Fruit fly (Drosophila melanogaster) whole organism, embryonic: ENCODE results near the gene senju.

Experiments
- Lpt ChIP-seq: fragments of >200 bp; optimal IDR thresholded peaks from 2 replicates; lab custom pipeline; 2018; ENCODE audit warnings: missing biosample characterization, missing genetic modification characterization
- Max ChIP-seq: fragments of 200-800 bp; sonication (Bioruptor generic); optimal IDR thresholded peaks from 2 replicates; lab custom pipeline; 2016; ENCODE audit warnings: missing biosample characterization, mild to moderate bottlenecking, missing genetic modification characterization
- Rx ChIP-seq: fragments of 200-800 bp; sonication (Bioruptor generic); IDR thresholded peaks from 2 replicates; pipeline ENCODE4 v1.3.6; 2022; ENCODE audit warnings: missing biosample characterization, missing genetic modification characterization
- mam ChIP-seq: fragments of 200-800 bp; sonication (Bioruptor generic); optimal IDR thresholded peaks from 3 replicates; lab custom pipeline; 2016; ENCODE audit warnings: missing biosample characterization, missing genetic modification characterization
- nerfin-2 ChIP-seq: fragments of 200-800 bp; sonication (Bioruptor generic); IDR thresholded peaks from 2 replicates; pipeline ENCODE4 v1.3.6; 2022; ENCODE audit warnings: missing biosample characterization, missing genetic modification characterization; ENCODE audit not compliant: partially characterized antibody
- sd ChIP-seq: fragments of 200-800 bp; sonication (Bioruptor generic); optimal IDR thresholded peaks from 3 replicates; lab custom pipeline; 2018; ENCODE audit warnings: missing biosample characterization, mild to moderate bottlenecking, missing genetic modification characterization, moderate library complexity

DNA sequence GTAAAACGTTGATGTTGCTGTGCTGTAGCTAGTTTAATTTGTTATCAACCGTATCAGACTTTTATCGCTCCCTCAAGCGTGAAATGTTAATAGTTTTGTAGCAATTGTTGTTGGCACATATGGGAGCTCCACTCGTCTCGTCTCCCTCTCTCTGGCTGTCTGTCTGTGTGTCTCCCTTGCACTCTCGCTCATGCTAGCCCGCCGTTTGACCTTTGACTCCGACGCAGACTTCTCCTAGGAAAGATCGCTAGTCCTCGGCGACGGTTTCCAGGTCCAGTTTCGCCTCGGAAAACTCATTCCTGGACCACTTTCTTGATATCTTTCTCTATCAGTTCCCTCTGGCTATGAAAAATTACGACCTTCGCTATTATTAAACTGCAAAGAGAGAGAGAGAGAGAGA is 26.6 kb downstream of the senju start:
- TF ChIP-seq mam (GFP tag; lab: Kevin White, UChicago): no peak
- TF ChIP-seq Max (GFP tag; lab: Kevin White, UChicago): no peak
- no peak for TF ChIP-seq sd (tag; lab: Kevin White, UChicago)
- TF ChIP-seq Rx (GFP tag; lab: Robert Waterston, UW): no peak
- no peak for TF ChIP-seq Lpt (GFP tag; lab: Kevin White, UChicago)
- no peak for TF ChIP-seq nerfin-2 (GFP tag; lab: Robert Waterston, UW)
